Fruit fly (Drosophila melanogaster) whole organism, pupa: ENCODE data around the gene CG31370.

Experiments used
- CG10348 ChIP-seq: fragments of 200-800 bp; sonication (Bioruptor generic); IDR thresholded peaks from 2 replicates; pipeline ENCODE4 v1.3.6; 2022; ENCODE audit warnings: missing biosample characterization, missing genetic modification characterization
- CG12605 ChIP-seq: fragments of 200-800 bp; sonication (Bioruptor generic); IDR thresholded peaks from 2 replicates; pipeline ENCODE4 v1.3.6; 2022; ENCODE audit warnings: missing biosample characterization, missing genetic modification characterization
- CG13204 ChIP-seq: fragments of 200-800 bp; sonication (Bioruptor generic); optimal IDR thresholded peaks from 2 replicates; lab custom pipeline; 2018; ENCODE audit warnings: missing biosample characterization, mild to moderate bottlenecking, missing genetic modification characterization, moderate library complexity
- CG14655 ChIP-seq: fragments of 200-800 bp; sonication (Bioruptor generic); optimal IDR thresholded peaks from 3 replicates; lab custom pipeline; 2017; ENCODE audit warnings: mild to moderate bottlenecking, missing biosample characterization, missing genetic modification reagents, missing genetic modification characterization
- CG15710 ChIP-seq: fragments of 200-800 bp; sonication (Bioruptor generic); optimal IDR thresholded peaks from 2 replicates; lab custom pipeline; 2018; ENCODE audit warnings: missing biosample characterization, mild to moderate bottlenecking, missing genetic modification characterization, moderate library complexity
- CG17806 ChIP-seq: fragments of 200-800 bp; sonication (Bioruptor generic); optimal IDR thresholded peaks from 2 replicates; lab custom pipeline; 2018; ENCODE audit warnings: missing biosample characterization, mild to moderate bottlenecking, missing genetic modification characterization, moderate library complexity
- CG32121 ChIP-seq: fragments of 200-800 bp; sonication (Bioruptor generic); IDR thresholded peaks from 2 replicates; pipeline ENCODE4 v1.3.6; 2022; ENCODE audit warnings: missing biosample characterization, missing genetic modification characterization
- CG34367 ChIP-seq: fragments of 200-800 bp; sonication (Bioruptor generic); optimal IDR thresholded peaks from 2 replicates; lab custom pipeline; 2018; ENCODE audit warnings: missing biosample characterization, mild to moderate bottlenecking, missing genetic modification characterization
- CG4496 ChIP-seq: fragments of 200-800 bp; sonication (Bioruptor generic); IDR thresholded peaks from 3 replicates; pipeline ENCODE4 v1.3.6; 2022; ENCODE audit warnings: missing biosample characterization, missing genetic modification characterization
- CG8159 ChIP-seq: fragments of 200-800 bp; sonication (Bioruptor generic); optimal IDR thresholded peaks from 3 replicates; lab custom pipeline; 2018; ENCODE audit warnings: missing biosample characterization, mild to moderate bottlenecking, missing genetic modification characterization, moderate library complexity
- CG8301 ChIP-seq: fragments of 200-800 bp; sonication (Bioruptor generic); optimal IDR thresholded peaks from 2 replicates; lab custom pipeline; 2018; ENCODE audit warnings: missing biosample characterization, mild to moderate bottlenecking, missing genetic modification characterization
- CG9948 ChIP-seq: fragments of 200-800 bp; sonication (Bioruptor generic); optimal IDR thresholded peaks from 2 replicates; lab custom pipeline; 2018; ENCODE audit warnings: missing biosample characterization, mild to moderate bottlenecking, missing genetic modification characterization, moderate library complexity
- D1 ChIP-seq: fragments of 200-800 bp; sonication (Bioruptor generic); optimal IDR thresholded peaks from 2 replicates; lab custom pipeline; 2018; ENCODE audit warnings: missing biosample characterization, mild to moderate bottlenecking, missing genetic modification characterization, moderate library complexity
- EcR ChIP-seq: fragments of 200-800 bp; sonication (Bioruptor generic); optimal IDR thresholded peaks from 3 replicates; lab custom pipeline; 2019; ENCODE audit warnings: missing biosample characterization, missing genetic modification characterization, mild to moderate bottlenecking, moderate library complexity, missing genetic modification reagents
- Ets98B ChIP-seq: fragments of 200-800 bp; sonication (Bioruptor generic); IDR thresholded peaks from 2 replicates; pipeline ENCODE4 v1.3.6; 2022; ENCODE audit warnings: missing biosample characterization, missing genetic modification characterization
- Pif1A ChIP-seq: fragments of 200-800 bp; sonication (Bioruptor generic); optimal IDR thresholded peaks from 3 replicates; lab custom pipeline; 2016; ENCODE audit warnings: missing biosample characterization, missing genetic modification characterization
- Pif1B ChIP-seq: fragments of 200-800 bp; sonication (Bioruptor generic); optimal IDR thresholded peaks from 3 replicates; lab custom pipeline; 2016; ENCODE audit warnings: missing biosample characterization, missing genetic modification characterization
- Snoo ChIP-seq: fragments of 200-800 bp; sonication (Bioruptor generic); optimal IDR thresholded peaks from 3 replicates; lab custom pipeline; 2017; ENCODE audit warnings: missing biosample characterization, mild to moderate bottlenecking, missing genetic modification characterization, inconsistent platforms
- fd96Ca ChIP-seq: fragments of 200-800 bp; sonication (Bioruptor generic); IDR thresholded peaks from 3 replicates; pipeline ENCODE4 v1.3.6; 2022; ENCODE audit warnings: missing biosample characterization, missing genetic modification characterization
- gl ChIP-seq: fragments of 200-800 bp; sonication (Bioruptor generic); optimal IDR thresholded peaks from 2 replicates; lab custom pipeline; 2018; ENCODE audit warnings: missing biosample characterization, mild to moderate bottlenecking, missing genetic modification characterization
- rn ChIP-seq: fragments of 200-800 bp; sonication (Bioruptor generic); IDR thresholded peaks from 2 replicates; pipeline ENCODE4 v1.3.6; 2022; ENCODE audit warnings: missing biosample characterization, missing genetic modification characterization

The CG31370 gene

dm6 chr3R:25321681-25322080, 19.4 kb downstream of the CG31370 start:
- no peak for TF ChIP-seq fd96Ca (GFP tag; lab: Robert Waterston, UW)
- no peak for TF ChIP-seq CG8301 (tag; lab: Kevin White, UChicago)
- no peak for TF ChIP-seq CG8159
- no peak for TF ChIP-seq CG4496 (GFP tag; lab: Robert Waterston, UW)
- TF ChIP-seq, all 21 proteins: peak for 0

- no peak for TF ChIP-seq Ets98B (GFP tag; lab: Robert Waterston, UW)
- no peak for TF ChIP-seq CG13204 (GFP tag; lab: Kevin White, UChicago)
Observed at dm6 chr3R:25322657-25323056, 20.4 kb downstream of the CG31370 start, which contains the start of gene CG10562. Gene CG10562, minus strand, starts transcription at chr3R:25322757.

DNA sequence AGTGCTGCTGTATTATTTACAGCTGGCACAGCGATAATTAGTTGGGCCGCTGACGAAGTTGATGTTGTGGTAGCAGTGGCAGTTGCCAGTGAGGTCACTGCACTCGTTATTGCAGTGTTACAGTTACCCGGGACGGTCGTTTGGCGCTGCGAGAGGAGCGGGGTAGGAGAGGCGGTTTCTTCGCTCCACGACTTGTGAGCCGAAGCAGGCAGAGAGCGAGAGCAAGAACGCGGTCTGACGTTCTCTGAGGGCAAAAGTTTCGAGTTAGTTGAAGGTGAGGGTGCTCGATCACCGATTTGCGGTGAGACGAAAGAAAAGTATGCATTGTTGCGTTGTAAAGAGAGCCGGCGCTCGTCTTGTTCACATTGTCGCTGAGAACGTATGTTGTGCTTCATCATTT, 26.3 kb downstream of the CG31370 start:
- TF ChIP-seq Ets98B (GFP tag; lab: Robert Waterston, UW) (peak; percentile 47; the same call in 1 of the 2 replicates), CG12605 (0 out of 2 replicates have a peak, but pooled peaks have one; percentile 27)

DNA sequence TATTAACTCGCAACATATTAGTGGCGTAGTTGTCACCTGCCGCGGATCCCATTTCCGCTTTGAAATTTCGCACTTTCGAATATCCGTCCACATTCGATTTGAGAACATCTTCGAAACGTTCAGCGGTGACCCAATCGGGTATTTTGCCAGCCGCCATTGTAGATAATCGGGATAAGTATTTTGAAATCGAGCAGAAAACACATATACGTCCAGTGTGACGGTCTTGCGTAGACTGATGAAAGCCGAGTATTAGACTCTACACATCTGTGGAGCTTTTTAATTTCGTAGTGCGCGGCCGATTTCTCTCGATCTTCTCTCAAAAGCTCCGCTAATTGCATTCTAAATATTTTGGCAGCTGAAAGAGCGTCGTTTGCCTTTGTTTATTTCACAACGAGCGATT, 26.8 kb downstream of the CG31370 start, which contains the start of gene CHKov1:
Gene CHKov1 (minus strand): TSS at position 238 of the 400 bp plus-strand sequence.
- TF ChIP-seq CG32121 (0 out of 2 replicates have a peak, but pooled peaks have one; percentile 29), D1 (tag; lab: Kevin White, UChicago) (no peak), CG4496 (GFP tag; lab: Robert Waterston, UW) (peak; percentile 59; the same call in 2 of the 3 replicates), Ets98B (GFP tag; lab: Robert Waterston, UW) (peak; percentile 21; the same call in 1 of the 2 replicates), CG14655 (GFP tag; lab: Kevin White, UChicago) (no peak), Pif1A (GFP tag; lab: Kevin White, UChicago) (no peak), CG15710 (tag; lab: Kevin White, UChicago) (no peak), Snoo (tag; lab: Kevin White, UChicago) (no peak), CG10348 (GFP tag; lab: Robert Waterston, UW) (no peak), CG34367 (tag; lab: Kevin White, UChicago) (no peak), CG17806 (tag; lab: Kevin White, UChicago) (no peak), CG12605 (0 out of 2 replicates have a peak, but pooled peaks have one; percentile 20)
- TF ChIP-seq, all 21 proteins: peak for 4

- no peak for TF ChIP-seq CG15710 (tag; lab: Kevin White, UChicago)
- TF ChIP-seq Pif1B (GFP tag; lab: Kevin White, UChicago) = no peak
- no peak for TF ChIP-seq CG17806 (tag; lab: Kevin White, UChicago)
- no peak for TF ChIP-seq D1 (tag; lab: Kevin White, UChicago)
- no peak for TF ChIP-seq fd96Ca (GFP tag; lab: Robert Waterston, UW)
- TF ChIP-seq CG8159 = no peak
- no peak for TF ChIP-seq gl (tag; lab: Kevin White, UChicago)
- TF ChIP-seq CG32121 = no peak
- no peak for TF ChIP-seq CG10348 (GFP tag; lab: Robert Waterston, UW)
- TF ChIP-seq Pif1A (GFP tag; lab: Kevin White, UChicago) = no peak
- no peak for TF ChIP-seq Ets98B (GFP tag; lab: Robert Waterston, UW)
- TF ChIP-seq CG4496 (GFP tag; lab: Robert Waterston, UW) = no peak
- TF ChIP-seq CG34367 (tag; lab: Kevin White, UChicago) = no peak
- no peak for TF ChIP-seq CG14655 (GFP tag; lab: Kevin White, UChicago)
- TF ChIP-seq CG12605 = no peak
- no peak for TF ChIP-seq CG9948 (tag; lab: Kevin White, UChicago)
- no peak for TF ChIP-seq CG8301 (tag; lab: Kevin White, UChicago)
- TF ChIP-seq CG13204 (GFP tag; lab: Kevin White, UChicago) = no peak
Observed at dm6 chr3R:25331103-25331502, 28.8 kb downstream of the CG31370 start, which contains the start of gene CHKov2. Gene CHKov2, minus strand, starts transcription at chr3R:25331203.

DNA sequence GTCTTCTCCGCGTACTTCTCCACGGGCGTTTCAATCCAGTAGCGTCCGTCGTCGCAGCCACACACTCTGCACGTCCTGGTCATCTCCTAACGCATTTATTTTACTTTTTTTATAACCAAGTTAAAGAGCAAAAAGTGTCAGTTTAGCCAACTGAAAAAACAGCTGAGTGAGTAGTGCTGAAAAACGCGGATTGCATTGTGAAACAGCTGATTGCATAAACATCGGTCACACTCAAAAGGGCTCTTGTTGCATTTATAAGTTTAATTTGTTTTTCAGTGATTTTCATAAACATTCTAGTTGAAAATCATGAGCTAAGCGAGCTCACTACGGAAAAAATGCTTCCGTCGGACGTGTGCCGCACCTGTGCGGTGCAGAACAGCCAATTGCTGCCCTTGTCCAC, 32.8 kb downstream of the CG31370 start, which contains the start of the genes CG10669 and CG11902:
Gene CG10669 (minus strand): TSS at position 179 of the 400 bp plus-strand sequence.
Gene CG11902 (plus strand): TSS at position 193 of the 400 bp plus-strand sequence.
- TF ChIP-seq Pif1B (GFP tag; lab: Kevin White, UChicago) = no peak
- TF ChIP-seq CG34367 (tag; lab: Kevin White, UChicago) = no peak
- no peak for TF ChIP-seq CG8301 (tag; lab: Kevin White, UChicago)
- TF ChIP-seq CG13204 (GFP tag; lab: Kevin White, UChicago) = no peak
- no peak for TF ChIP-seq D1 (tag; lab: Kevin White, UChicago)
- no peak for TF ChIP-seq Ets98B (GFP tag; lab: Robert Waterston, UW)
- no peak for TF ChIP-seq CG10348 (GFP tag; lab: Robert Waterston, UW)
- no peak for TF ChIP-seq rn
- TF ChIP-seq CG12605 = no peak
- no peak for TF ChIP-seq CG32121
- TF ChIP-seq EcR (GFP tag; lab: Kevin White, UChicago) = no peak
- TF ChIP-seq CG14655 (GFP tag; lab: Kevin White, UChicago) = no peak
- no peak for TF ChIP-seq Pif1A (GFP tag; lab: Kevin White, UChicago)
- no peak for TF ChIP-seq CG15710 (tag; lab: Kevin White, UChicago)
- TF ChIP-seq fd96Ca (GFP tag; lab: Robert Waterston, UW) = no peak

dm6 chr3R:25339952-25340351, 37.7 kb downstream of the CG31370 start, which contains the start of gene rha:
Gene rha, plus strand, starts transcription at chr3R:25340252.
- TF ChIP-seq CG8301 (tag; lab: Kevin White, UChicago) (no peak), fd96Ca (GFP tag; lab: Robert Waterston, UW) (no peak), CG13204 (GFP tag; lab: Kevin White, UChicago) (no peak), rn (no peak), EcR (GFP tag; lab: Kevin White, UChicago) (no peak), CG14655 (GFP tag; lab: Kevin White, UChicago) (no peak), D1 (tag; lab: Kevin White, UChicago) (no peak), CG10348 (GFP tag; lab: Robert Waterston, UW) (no peak), CG8159 (no peak), Snoo (tag; lab: Kevin White, UChicago) (no peak), CG12605 (no peak), CG17806 (tag; lab: Kevin White, UChicago) (no peak), Ets98B (GFP tag; lab: Robert Waterston, UW) (no peak), CG34367 (tag; lab: Kevin White, UChicago) (no peak), Pif1A (GFP tag; lab: Kevin White, UChicago) (no peak), CG4496 (GFP tag; lab: Robert Waterston, UW) (no peak), gl (tag; lab: Kevin White, UChicago) (no peak), Pif1B (GFP tag; lab: Kevin White, UChicago) (no peak), CG15710 (tag; lab: Kevin White, UChicago) (no peak)
